Worm (Caenorhabditis elegans) whole organism, L3 larva: ENCODE measurements around the gene srh-2.

ENCODE experiments used
- R02D3.7 ChIP-seq: fragments of 150-350 bp; optimal IDR thresholded peaks from 2 replicates; lab custom pipeline; 2014; ENCODE audit warnings: missing biosample characterization, missing genetic modification characterization
- aly-2 ChIP-seq: fragments of 150-350 bp; optimal IDR thresholded peaks from 2 replicates; lab custom pipeline; 2014; ENCODE audit warnings: missing biosample characterization, missing genetic modification characterization
- ama-1 ChIP-seq: fragments of 150-350 bp; optimal IDR thresholded peaks from 2 replicates; lab custom pipeline; 2018
- ceh-16 ChIP-seq: sonication (generic microtip); optimal IDR thresholded peaks from 2 replicates; lab custom pipeline; 2017; ENCODE audit warnings: missing biosample characterization, missing genetic modification characterization
- ceh-28 ChIP-seq: fragments of 150-350 bp; optimal IDR thresholded peaks from 2 replicates; lab custom pipeline; 2014; ENCODE audit warnings: missing biosample characterization, missing genetic modification reagents, missing genetic modification characterization
- ceh-82 ChIP-seq: fragments of 150-350 bp; optimal IDR thresholded peaks from 2 replicates; lab custom pipeline; 2014; ENCODE audit warnings: missing biosample characterization, missing genetic modification characterization
- ceh-9 ChIP-seq: sonication (generic microtip); optimal IDR thresholded peaks from 2 replicates; lab custom pipeline; 2018; ENCODE audit warnings: missing biosample characterization, missing genetic modification characterization
- daf-12 ChIP-seq: fragments of 150-350 bp; optimal IDR thresholded peaks from 2 replicates; lab custom pipeline; 2014; ENCODE audit warnings: missing biosample characterization, missing genetic modification reagents, missing genetic modification characterization
- egl-5 ChIP-seq: fragments of 150-350 bp; optimal IDR thresholded peaks from 2 replicates; lab custom pipeline; 2017; ENCODE audit warnings: missing biosample characterization, missing genetic modification reagents, missing genetic modification characterization, inconsistent platforms
- elt-1 ChIP-seq: fragments of 150-350 bp; optimal IDR thresholded peaks from 2 replicates; lab custom pipeline; 2014; ENCODE audit warnings: missing biosample characterization, missing genetic modification characterization
- elt-2 ChIP-seq: sonication (generic microtip); optimal IDR thresholded peaks from 2 replicates; lab custom pipeline; 2016; ENCODE audit warnings: missing genetic modification reagents, mild to moderate bottlenecking, missing genetic modification characterization, missing compliant biosample characterization
- fkh-2 ChIP-seq: fragments of 150-350 bp; optimal IDR thresholded peaks from 2 replicates; lab custom pipeline; 2014; ENCODE audit warnings: missing biosample characterization, missing genetic modification reagents, missing genetic modification characterization
- fos-1 ChIP-seq: fragments of 150-350 bp; optimal IDR thresholded peaks from 2 replicates; lab custom pipeline; 2014; ENCODE audit warnings: missing biosample characterization, missing genetic modification characterization
- hmg-11 ChIP-seq: sonication (generic microtip); optimal IDR thresholded peaks from 2 replicates; lab custom pipeline; 2016; ENCODE audit warnings: missing genetic modification characterization, missing compliant biosample characterization
- mml-1 ChIP-seq: fragments of 150-350 bp; sonication (generic microtip); optimal IDR thresholded peaks from 3 replicates; lab custom pipeline; 2014; ENCODE audit warnings: missing biosample characterization, missing genetic modification characterization
- nfya-1 ChIP-seq: sonication (generic microtip); optimal IDR thresholded peaks from 2 replicates; lab custom pipeline; 2017; ENCODE audit warnings: missing genetic modification characterization, mild to moderate bottlenecking, missing compliant biosample characterization, antibody characterized with exemption, moderate library complexity; ENCODE audit not compliant: insufficient read depth
- nhr-12 ChIP-seq: fragments of 150-350 bp; optimal IDR thresholded peaks from 2 replicates; lab custom pipeline; 2014; ENCODE audit warnings: missing biosample characterization, missing genetic modification characterization
- nhr-23 ChIP-seq: fragments of 150-350 bp; optimal IDR thresholded peaks from 2 replicates; lab custom pipeline; 2014; ENCODE audit warnings: missing biosample characterization, missing genetic modification reagents, missing genetic modification characterization
- nhr-237 ChIP-seq: fragments of 150-350 bp; optimal IDR thresholded peaks from 2 replicates; lab custom pipeline; 2014; ENCODE audit warnings: missing biosample characterization, missing genetic modification characterization
- nhr-25 ChIP-seq: sonication (generic microtip); optimal IDR thresholded peaks from 2 replicates; lab custom pipeline; 2017; ENCODE audit warnings: missing biosample characterization, missing genetic modification characterization
- nhr-28 ChIP-seq: fragments of 150-350 bp; optimal IDR thresholded peaks from 2 replicates; lab custom pipeline; 2014; ENCODE audit warnings: missing biosample characterization, missing genetic modification characterization
- nhr-76 ChIP-seq: fragments of 150-350 bp; sonication (generic microtip); optimal IDR thresholded peaks from 5 replicates; lab custom pipeline; 2014; ENCODE audit warnings: missing biosample characterization, missing genetic modification characterization
- nhr-77 ChIP-seq: fragments of 150-350 bp; optimal IDR thresholded peaks from 2 replicates; lab custom pipeline; 2014; ENCODE audit warnings: missing biosample characterization, missing genetic modification characterization
- pqm-1 ChIP-seq: fragments of 150-350 bp; optimal IDR thresholded peaks from 2 replicates; lab custom pipeline; 2017; ENCODE audit warnings: missing biosample characterization, missing genetic modification characterization, inconsistent platforms
- skn-1 ChIP-seq: fragments of 150-350 bp; optimal IDR thresholded peaks from 2 replicates; lab custom pipeline; 2014; ENCODE audit warnings: missing biosample characterization, missing genetic modification characterization
- snpc-4 ChIP-seq: fragments of 150-350 bp; optimal IDR thresholded peaks from 2 replicates; lab custom pipeline; 2014; ENCODE audit warnings: missing biosample characterization, missing genetic modification characterization
- tbx-2 ChIP-seq: sonication (generic microtip); optimal IDR thresholded peaks from 2 replicates; lab custom pipeline; 2016; ENCODE audit warnings: mild to moderate bottlenecking, missing genetic modification characterization, missing compliant biosample characterization
- unc-62 ChIP-seq: fragments of 150-350 bp; sonication (generic microtip); optimal IDR thresholded peaks from 4 replicates; lab custom pipeline; 2014; ENCODE audit warnings: missing biosample characterization, missing genetic modification reagents, missing genetic modification characterization
- zag-1 ChIP-seq: fragments of 150-350 bp; optimal IDR thresholded peaks from 2 replicates; lab custom pipeline; 2014; ENCODE audit warnings: missing biosample characterization, missing genetic modification characterization
- ztf-4 ChIP-seq: fragments of 150-350 bp; optimal IDR thresholded peaks from 2 replicates; lab custom pipeline; 2014; ENCODE audit warnings: missing biosample characterization, missing genetic modification characterization

srh-2 gene

ce11 chrV:731330-731729, 3.2 kb downstream of the srh-2 start (continued):
- TF ChIP-seq ceh-82 (tag; lab: Kevin White, UChicago) (no peak), ceh-9 (tag; lab: Kevin White, UChicago) (no peak), tbx-2 (peak; percentile 65), nhr-25 (tag; lab: Kevin White, UChicago) (peak; percentile 74), skn-1 (tag; lab: Kevin White, UChicago) (peak; percentile 55)

ce11 chrV:736171-736570, 8.1 kb downstream of the srh-2 start, which contains the start of gene srj-25:
TSS of gene srj-25 (minus strand) at chrV:736271.
- no peak for TF ChIP-seq nhr-237 (tag; lab: Kevin White, UChicago)
- TF ChIP-seq, all 47 proteins: peak for 0

- TF ChIP-seq unc-62 (no peak), hmg-11 (tag; lab: Kevin White, UChicago) (no peak), elt-2 (tag; lab: Kevin White, UChicago) (no peak), egl-5 (tag; lab: Kevin White, UChicago) (no peak), ztf-4 (no peak), nfya-1 (no peak), fkh-2 (no peak), nhr-76 (tag; lab: Kevin White, UChicago) (no peak), ceh-28 (tag; lab: Kevin White, UChicago) (no peak)
These were observed 10.7 kb downstream of the srh-2 start, which contains the start of gene srj-24 for ce11 chrV:738770-739169. TSS of gene srj-24 (minus strand) at chrV:738870.

- TF ChIP-seq nhr-23 (tag; lab: Kevin White, UChicago) (no peak), tbx-2 (no peak), nfya-1 (no peak), nhr-28 (tag; lab: Kevin White, UChicago) (no peak)
These were observed 13.7 kb downstream of the srh-2 start, which contains the start of gene C05E4.7 for ce11 chrV:741820-742219. TSS of gene C05E4.7 (plus strand) at chrV:742120.

ce11 chrV:743348-743747, 15.2 kb downstream of the srh-2 start, which contains the start of gene str-134:
TSS of gene str-134 (plus strand) at chrV:743648.
- TF ChIP-seq ama-1 (lab: Kevin White, UChicago) = no peak
- no peak for TF ChIP-seq fos-1 (tag; lab: Kevin White, UChicago)
- TF ChIP-seq elt-1 (tag; lab: Kevin White, UChicago) = no peak
- TF ChIP-seq nhr-25 (tag; lab: Kevin White, UChicago) = no peak
- TF ChIP-seq nhr-28 (tag; lab: Kevin White, UChicago) = no peak
- TF ChIP-seq ceh-28 (tag; lab: Kevin White, UChicago) = no peak
- no peak for TF ChIP-seq daf-12 (tag; lab: Kevin White, UChicago)
- TF ChIP-seq skn-1 (tag; lab: Kevin White, UChicago) = no peak
- no peak for TF ChIP-seq ceh-82 (tag; lab: Kevin White, UChicago)

- TF ChIP-seq nhr-28 (tag; lab: Kevin White, UChicago) = no peak
- TF ChIP-seq elt-1 (tag; lab: Kevin White, UChicago) = no peak
- TF ChIP-seq, all 47 proteins: peak for 0
These were observed 19.9 kb downstream of the srh-2 start, which contains the start of gene sri-4 for ce11 chrV:748044-748443. TSS of gene sri-4 (plus strand) at chrV:748344.

- TF ChIP-seq R02D3.7 (tag; lab: Kevin White, UChicago) (no peak), skn-1 (tag; lab: Kevin White, UChicago) (no peak), hmg-11 (tag; lab: Kevin White, UChicago) (no peak), elt-1 (tag; lab: Kevin White, UChicago) (no peak), nhr-12 (tag; lab: Kevin White, UChicago) (no peak), nhr-25 (tag; lab: Kevin White, UChicago) (no peak), snpc-4 (no peak), aly-2 (tag; lab: Kevin White, UChicago) (no peak), nhr-23 (tag; lab: Kevin White, UChicago) (no peak), ceh-16 (tag; lab: Kevin White, UChicago) (no peak), fos-1 (tag; lab: Kevin White, UChicago) (no peak), pqm-1 (tag; lab: Kevin White, UChicago) (no peak), tbx-2 (no peak), zag-1 (no peak), nhr-77 (tag; lab: Kevin White, UChicago) (no peak), mml-1 (tag; lab: Kevin White, UChicago) (no peak), nhr-237 (tag; lab: Kevin White, UChicago) (no peak)
These were observed 24.7 kb downstream of the srh-2 start, which contains the start of the genes str-262 and srp-1 for ce11 chrV:752679-753333. TSS of gene str-262 (minus strand) at chrV:752779. TSS of gene srp-1 (plus strand) at chrV:753283.
